Fruit fly (Drosophila melanogaster) whole organism, embryonic: ENCODE data around the gene CG4991.

Source experiments
- Ada2b ChIP-seq: fragments of 200-800 bp; sonication (Bioruptor generic); IDR thresholded peaks from 2 replicates; pipeline ENCODE4 v1.3.6; 2022; ENCODE audit warnings: missing biosample characterization, missing genetic modification characterization
- Adf1 ChIP-seq: fragments of 200-800 bp; sonication (Bioruptor generic); IDR thresholded peaks from 2 replicates; pipeline ENCODE4 v1.3.6; 2022; ENCODE audit warnings: missing biosample characterization, missing genetic modification characterization
- Aef1 ChIP-seq: fragments of 200-800 bp; sonication (Bioruptor generic); IDR thresholded peaks from 3 replicates; pipeline ENCODE4 v1.3.6; 2022; ENCODE audit warnings: missing biosample characterization, missing genetic modification characterization
- Blimp-1 ChIP-seq: fragments of 200-800 bp; sonication (Bioruptor generic); optimal IDR thresholded peaks from 3 replicates; lab custom pipeline; 2018; ENCODE audit warnings: missing biosample characterization, missing genetic modification characterization, mild to moderate bottlenecking, moderate library complexity, missing genetic modification reagents
- CG10654 ChIP-seq: fragments of 200-800 bp; sonication (Bioruptor generic); optimal IDR thresholded peaks from 2 replicates; lab custom pipeline; 2016; ENCODE audit warnings: missing biosample characterization, missing genetic modification characterization
- CG11093 ChIP-seq: fragments of 200-800 bp; sonication (Bioruptor generic); IDR thresholded peaks from 3 replicates; pipeline ENCODE4 v1.3.6; 2022; ENCODE audit warnings: missing biosample characterization, missing genetic modification characterization
- CG11247 ChIP-seq: fragments of 200-800 bp; sonication (Bioruptor generic); IDR thresholded peaks from 2 replicates; pipeline ENCODE4 v1.3.6; 2022; ENCODE audit warnings: missing biosample characterization, missing genetic modification characterization
- CG11504 ChIP-seq: fragments of 200-800 bp; sonication (Bioruptor generic); optimal IDR thresholded peaks from 3 replicates; lab custom pipeline; 2019; ENCODE audit warnings: missing biosample characterization, mild to moderate bottlenecking, missing genetic modification characterization, moderate library complexity
- CG11695 ChIP-seq: fragments of 200-800 bp; sonication (Bioruptor generic); IDR thresholded peaks from 3 replicates; pipeline ENCODE4 v1.3.6; 2022; ENCODE audit warnings: missing biosample characterization, missing genetic modification characterization
- CG11723 ChIP-seq: fragments of 200-800 bp; sonication (Bioruptor generic); optimal IDR thresholded peaks from 2 replicates; lab custom pipeline; 2017; ENCODE audit warnings: missing biosample characterization, mild to moderate bottlenecking, missing genetic modification characterization
- CG13287 ChIP-seq: fragments of 200-800 bp; sonication (Bioruptor generic); IDR thresholded peaks from 2 replicates; pipeline ENCODE4 v1.3.6; 2022; ENCODE audit warnings: missing biosample characterization, missing genetic modification characterization; ENCODE audit not compliant: partially characterized antibody
- CG14014 ChIP-seq: fragments of 200-800 bp; sonication (Bioruptor generic); IDR thresholded peaks from 2 replicates; pipeline ENCODE4 v1.3.6; 2022; ENCODE audit warnings: missing biosample characterization, missing genetic modification characterization
- CG14965 ChIP-seq: fragments of 200-800 bp; sonication (Bioruptor generic); optimal IDR thresholded peaks from 2 replicates; lab custom pipeline; 2016; ENCODE audit warnings: missing biosample characterization, missing genetic modification characterization, borderline replicate concordance
- CG17912 ChIP-seq: fragments of 200-800 bp; sonication (Bioruptor generic); optimal IDR thresholded peaks from 2 replicates; lab custom pipeline; 2018; ENCODE audit warnings: missing biosample characterization, mild to moderate bottlenecking, missing genetic modification characterization
- CG1832 ChIP-seq: fragments of 200-800 bp; sonication (Bioruptor generic); optimal IDR thresholded peaks from 2 replicates; lab custom pipeline; 2017; ENCODE audit warnings: missing biosample characterization, mild to moderate bottlenecking, missing genetic modification characterization, inconsistent platforms
- CG2129 ChIP-seq: fragments of 200-800 bp; sonication (Bioruptor generic); IDR thresholded peaks from 2 replicates; pipeline ENCODE4 v1.3.6; 2022; ENCODE audit warnings: missing biosample characterization, missing genetic modification characterization; ENCODE audit not compliant: partially characterized antibody
- CG31441 ChIP-seq: fragments of 200-800 bp; sonication (Bioruptor generic); IDR thresholded peaks from 2 replicates; pipeline ENCODE4 v1.3.6; 2022; ENCODE audit warnings: missing biosample characterization, missing genetic modification characterization
- CG33213 ChIP-seq: fragments of 200-800 bp; sonication (Bioruptor generic); optimal IDR thresholded peaks from 3 replicates; lab custom pipeline; 2016; ENCODE audit warnings: missing biosample characterization, missing genetic modification characterization
- CG3407 ChIP-seq: fragments of 200-800 bp; sonication (Bioruptor generic); optimal IDR thresholded peaks from 2 replicates; lab custom pipeline; 2018; ENCODE audit warnings: missing biosample characterization, mild to moderate bottlenecking, missing genetic modification characterization
- CG4404 ChIP-seq: fragments of 200-800 bp; sonication (Bioruptor generic); IDR thresholded peaks from 2 replicates; pipeline ENCODE4 v1.3.6; 2022; ENCODE audit warnings: missing biosample characterization, missing genetic modification characterization
- CG8765 ChIP-seq: fragments of 200-800 bp; sonication (Bioruptor generic); IDR thresholded peaks from 2 replicates; pipeline ENCODE4 v1.3.6; 2022; ENCODE audit warnings: missing biosample characterization, missing genetic modification characterization
- CG9437 ChIP-seq: fragments of 200-800 bp; sonication (Bioruptor generic); optimal IDR thresholded peaks from 2 replicates; lab custom pipeline; 2018; ENCODE audit warnings: missing biosample characterization, mild to moderate bottlenecking, missing genetic modification characterization
- CG9727 ChIP-seq: fragments of 200-800 bp; sonication (Bioruptor generic); optimal IDR thresholded peaks from 3 replicates; lab custom pipeline; 2017; ENCODE audit warnings: missing biosample characterization, mild to moderate bottlenecking, missing genetic modification characterization
- CG9797 ChIP-seq: fragments of 200-800 bp; sonication (Bioruptor generic); optimal IDR thresholded peaks from 3 replicates; lab custom pipeline; 2018; ENCODE audit warnings: missing biosample characterization, mild to moderate bottlenecking, missing genetic modification characterization
- CoRest ChIP-seq: fragments of 200-800 bp; sonication (Bioruptor generic); optimal IDR thresholded peaks from 3 replicates; lab custom pipeline; 2018; ENCODE audit warnings: missing biosample characterization, mild to moderate bottlenecking, missing genetic modification characterization, moderate library complexity
- Dip2 ChIP-seq: fragments of 200-800 bp; sonication (Bioruptor generic); IDR thresholded peaks from 2 replicates; pipeline ENCODE4 v1.3.6; 2022; ENCODE audit warnings: missing biosample characterization, missing genetic modification characterization
- Neu2 ChIP-seq: fragments of 200-800 bp; sonication (Bioruptor generic); optimal IDR thresholded peaks from 3 replicates; lab custom pipeline; 2016; ENCODE audit warnings: missing biosample characterization, missing genetic modification characterization, borderline replicate concordance
- NfI ChIP-seq: fragments of 200-800 bp; sonication (Bioruptor generic); optimal IDR thresholded peaks from 3 replicates; lab custom pipeline; 2018; ENCODE audit warnings: missing biosample characterization, mild to moderate bottlenecking, missing genetic modification characterization, moderate library complexity
- Opbp ChIP-seq: fragments of 200-800 bp; sonication (Bioruptor generic); IDR thresholded peaks from 3 replicates; pipeline ENCODE4 v1.3.6; 2022; ENCODE audit warnings: missing biosample characterization, missing genetic modification characterization; ENCODE audit not compliant: partially characterized antibody
- Pdp1 ChIP-seq, 2 experiments: fragments of 200-800 bp; sonication (Bioruptor generic); optimal IDR thresholded peaks; 3 replicates each; lab custom pipeline; 2016; ENCODE audit warnings: missing biosample characterization in 2 of 2, missing genetic modification characterization in 2 of 2, mild to moderate bottlenecking in 1 of 2, moderate library complexity in 1 of 2
- Rx ChIP-seq: fragments of 200-800 bp; sonication (Bioruptor generic); IDR thresholded peaks from 2 replicates; pipeline ENCODE4 v1.3.6; 2022; ENCODE audit warnings: missing biosample characterization, missing genetic modification characterization
- Sox102F ChIP-seq: fragments of 200-800 bp; sonication (Bioruptor generic); optimal IDR thresholded peaks from 2 replicates; lab custom pipeline; 2018; ENCODE audit warnings: missing biosample characterization, mild to moderate bottlenecking, missing genetic modification characterization, moderate library complexity
- Ssrp ChIP-seq: fragments of 200-800 bp; sonication (Bioruptor generic); optimal IDR thresholded peaks from 2 replicates; lab custom pipeline; 2018; ENCODE audit warnings: missing biosample characterization, mild to moderate bottlenecking, missing genetic modification characterization, moderate library complexity
- Stat92E ChIP-seq, 3 experiments: fragments of >200 bp in 2 of 3; fragments of 200-800 bp in 1 of 3; sonication (Bioruptor generic) in 1 of 3; optimal IDR thresholded peaks; 2 replicates each; lab custom pipeline; 2017 to 2019; ENCODE audit warnings: missing biosample characterization in 3 of 3, missing genetic modification characterization in 3 of 3, mild to moderate bottlenecking in 1 of 3, moderate library complexity in 1 of 3
- ase ChIP-seq: fragments of 200-800 bp; sonication (Bioruptor generic); IDR thresholded peaks from 3 replicates; pipeline ENCODE4 v1.3.6; 2022; ENCODE audit warnings: missing biosample characterization, missing genetic modification characterization
- crol ChIP-seq: fragments of 200-800 bp; sonication (Bioruptor generic); IDR thresholded peaks from 2 replicates; pipeline ENCODE4 v1.3.6; 2022; ENCODE audit warnings: missing biosample characterization, missing genetic modification characterization
- cwo ChIP-seq: fragments of 200-800 bp; sonication (Bioruptor generic); optimal IDR thresholded peaks from 3 replicates; lab custom pipeline; 2017; ENCODE audit warnings: missing biosample characterization, missing genetic modification characterization, mild to moderate bottlenecking, moderate library complexity, missing genetic modification reagents
- gcm2 ChIP-seq: fragments of 200-800 bp; sonication (Bioruptor generic); optimal IDR thresholded peaks from 2 replicates; lab custom pipeline; 2016; ENCODE audit warnings: missing biosample characterization, missing genetic modification characterization
- her ChIP-seq: fragments of 200-800 bp; sonication (Bioruptor generic); optimal IDR thresholded peaks from 2 replicates; lab custom pipeline; 2016; ENCODE audit warnings: missing biosample characterization, missing genetic modification characterization
- knrl ChIP-seq: fragments of 200-800 bp; sonication (Bioruptor generic); IDR thresholded peaks from 3 replicates; pipeline ENCODE4 v1.3.6; 2022; ENCODE audit warnings: missing biosample characterization, missing genetic modification characterization; ENCODE audit not compliant: partially characterized antibody
- lilli ChIP-seq: fragments of 200-800 bp; sonication (Bioruptor generic); optimal IDR thresholded peaks from 3 replicates; lab custom pipeline; 2016; ENCODE audit warnings: missing biosample characterization, missing genetic modification characterization
- lmd ChIP-seq: fragments of 200-800 bp; sonication (Bioruptor generic); IDR thresholded peaks from 2 replicates; pipeline ENCODE4 v1.3.6; 2022; ENCODE audit warnings: missing biosample characterization, missing genetic modification characterization
- lola ChIP-seq, 3 experiments: fragments of >200 bp in 2 of 3; fragments of 200-800 bp in 1 of 3; sonication (Bioruptor generic) in 1 of 3; optimal IDR thresholded peaks; 2 replicates each; lab custom pipeline; 2017 to 2019; ENCODE audit warnings: missing biosample characterization in 3 of 3, missing genetic modification characterization in 3 of 3, mild to moderate bottlenecking in 1 of 3, moderate library complexity in 1 of 3
- nau ChIP-seq: fragments of 200-800 bp; sonication (Bioruptor generic); optimal IDR thresholded peaks from 3 replicates; lab custom pipeline; 2017; ENCODE audit warnings: missing biosample characterization, mild to moderate bottlenecking, missing genetic modification characterization, missing genetic modification reagents
- run ChIP-seq: fragments of 200-800 bp; sonication (Bioruptor generic); optimal IDR thresholded peaks from 3 replicates; lab custom pipeline; 2018; ENCODE audit warnings: missing biosample characterization, mild to moderate bottlenecking, missing genetic modification characterization
- seq ChIP-seq: fragments of 200-800 bp; sonication (Bioruptor generic); IDR thresholded peaks from 2 replicates; pipeline ENCODE4 v1.3.6; 2022; ENCODE audit warnings: missing biosample characterization, missing genetic modification characterization
- unpg ChIP-seq: fragments of 200-800 bp; sonication (Bioruptor generic); optimal IDR thresholded peaks from 3 replicates; lab custom pipeline; 2018; ENCODE audit warnings: missing biosample characterization, mild to moderate bottlenecking, missing genetic modification characterization, moderate library complexity
- zfh2 ChIP-seq: fragments of 200-800 bp; sonication (Bioruptor generic); optimal IDR thresholded peaks from 2 replicates; lab custom pipeline; 2016; ENCODE audit warnings: missing biosample characterization, missing genetic modification characterization

Gene CG4991

dm6 chrX:17077290-17078138 is 14.1 kb upstream of the CG4991 start, which contains the start of gene wcy (continued):
- TF ChIP-seq NfI (GFP tag; lab: Kevin White, UChicago) (no peak), Sox102F (no peak), CG17912 (GFP tag; lab: Kevin White, UChicago) (peak; percentile 67), Neu2 (no peak), gcm2 (GFP tag; lab: Kevin White, UChicago) (no peak), CoRest (tag; lab: Kevin White, UChicago) (peak; percentile 21), CG33213 (GFP tag; lab: Kevin White, UChicago) (peak; percentile 79), Rx (GFP tag; lab: Robert Waterston, UW) (no peak), lilli (GFP tag; lab: Kevin White, UChicago) (peak; percentile 32), Pdp1 (GFP tag; optimal IDR thresholded peaks at IDR 0.05; lab: Kevin White, UChicago) (peak; percentile 7 to 56), zfh2 (GFP tag; lab: Kevin White, UChicago) (no peak), knrl (GFP tag; lab: Robert Waterston, UW) (peak; percentile 46; the same call in 2 of the 3 replicates), nau (GFP tag; lab: Kevin White, UChicago) (no peak), ase (GFP tag; lab: Robert Waterston, UW) (no peak), Stat92E (GFP tag; optimal IDR thresholded peaks at IDR 0.05; lab: Kevin White, UChicago) (no peak), CG1832 (GFP tag; lab: Kevin White, UChicago) (peak; percentile 97), unpg (GFP tag; lab: Kevin White, UChicago) (no peak), Blimp-1 (no peak), Opbp (GFP tag; lab: Robert Waterston, UW) (peak; percentile 47; the same call in 2 of the 3 replicates), lola (GFP tag; optimal IDR thresholded peaks at IDR 0.05; lab: Kevin White, UChicago) (peak in 1 of 3 experiments; percentile 48), crol (GFP tag; lab: Robert Waterston, UW) (no peak; the same call in 1 of the 2 replicates), CG4404 (no peak), CG9437 (no peak), CG10654 (GFP tag; lab: Kevin White, UChicago) (no peak), Dip2 (GFP tag; lab: Robert Waterston, UW) (no peak), CG11695 (GFP tag; lab: Robert Waterston, UW) (no peak), cwo (GFP tag; lab: Kevin White, UChicago) (no peak), lmd (GFP tag; lab: Robert Waterston, UW) (no peak), CG14014 (GFP tag; lab: Robert Waterston, UW) (no peak), Aef1 (GFP tag; lab: Robert Waterston, UW) (no peak), CG9727 (GFP tag; lab: Kevin White, UChicago) (no peak), CG8765 (GFP tag; lab: Robert Waterston, UW) (no peak), Ssrp (tag; lab: Kevin White, UChicago) (no peak), CG14965 (GFP tag; lab: Kevin White, UChicago) (no peak), CG9797 (GFP tag; lab: Kevin White, UChicago) (peak; percentile 79), Adf1 (GFP tag; lab: Robert Waterston, UW) (peak; percentile 20; the same call in 1 of the 2 replicates), her (peak; percentile 53), CG3407 (GFP tag; lab: Kevin White, UChicago) (no peak), seq (no peak), CG11247 (GFP tag; lab: Robert Waterston, UW) (0 out of 2 replicates have a peak, but pooled peaks have one; percentile 41), CG13287 (GFP tag; lab: Robert Waterston, UW) (peak; percentile 27), run (no peak), CG11093 (GFP tag; lab: Robert Waterston, UW) (no peak), Ada2b (GFP tag; lab: Robert Waterston, UW) (0 out of 2 replicates have a peak, but pooled peaks have one; percentile 15), CG11723 (GFP tag; lab: Kevin White, UChicago) (no peak), CG2129 (GFP tag; lab: Robert Waterston, UW) (no peak), CG11504 (no peak), CG31441 (GFP tag; lab: Robert Waterston, UW) (no peak)
